Fruit fly (Drosophila melanogaster) whole organism, embryonic: Measurements from ENCODE around the gene CG14982.
A peak's percentile ranks its signal among the peaks of the same experiment; 100 is the strongest.

Source experiments
- Atf3 ChIP-seq: fragments of 200-800 bp; sonication (Bioruptor generic); optimal IDR thresholded peaks from 3 replicates; lab custom pipeline; 2016; ENCODE audit warnings: missing biosample characterization, missing genetic modification characterization
- Bgb ChIP-seq: fragments of 200-800 bp; sonication (Bioruptor generic); IDR thresholded peaks from 2 replicates; pipeline ENCODE4 v1.3.6; 2022; ENCODE audit warnings: missing biosample characterization, missing genetic modification characterization; ENCODE audit not compliant: partially characterized antibody
- Bteb2 ChIP-seq: fragments of 200-800 bp; sonication (Bioruptor generic); optimal IDR thresholded peaks from 2 replicates; lab custom pipeline; 2016; ENCODE audit warnings: missing biosample characterization, missing genetic modification characterization
- CG10462 ChIP-seq: fragments of 200-800 bp; sonication (Bioruptor generic); optimal IDR thresholded peaks from 2 replicates; lab custom pipeline; 2016; ENCODE audit warnings: missing biosample characterization, missing genetic modification characterization
- CG13123 ChIP-seq: fragments of 200-800 bp; sonication (Bioruptor generic); optimal IDR thresholded peaks from 2 replicates; lab custom pipeline; 2016; ENCODE audit warnings: missing biosample characterization, missing genetic modification characterization
- CG13424 ChIP-seq: fragments of 200-800 bp; sonication (Bioruptor generic); optimal IDR thresholded peaks from 2 replicates; lab custom pipeline; 2019; ENCODE audit warnings: missing biosample characterization, mild to moderate bottlenecking, missing genetic modification characterization, moderate library complexity
- CG14667 ChIP-seq: fragments of 200-800 bp; sonication (Bioruptor generic); IDR thresholded peaks from 2 replicates; pipeline ENCODE4 v1.3.6; 2022; ENCODE audit warnings: missing biosample characterization, missing genetic modification characterization
- CG18011 ChIP-seq: fragments of 200-800 bp; sonication (Bioruptor generic); optimal IDR thresholded peaks from 2 replicates; lab custom pipeline; 2017; ENCODE audit warnings: missing biosample characterization, missing genetic modification characterization, mild to moderate bottlenecking, moderate library complexity, missing genotype
- CG31365 ChIP-seq: fragments of 200-800 bp; sonication (Bioruptor generic); optimal IDR thresholded peaks from 2 replicates; lab custom pipeline; 2018; ENCODE audit warnings: missing biosample characterization, mild to moderate bottlenecking, missing genetic modification characterization
- CG32767 ChIP-seq: fragments of 200-800 bp; sonication (Bioruptor generic); IDR thresholded peaks from 2 replicates; pipeline ENCODE4 v1.3.6; 2022; ENCODE audit warnings: missing biosample characterization, missing genetic modification characterization
- CG34376 ChIP-seq: fragments of 200-800 bp; sonication (Bioruptor generic); optimal IDR thresholded peaks from 2 replicates; lab custom pipeline; 2018; ENCODE audit warnings: missing biosample characterization, mild to moderate bottlenecking, missing genetic modification characterization
- CG3726 ChIP-seq: fragments of 200-800 bp; sonication (Bioruptor generic); IDR thresholded peaks from 3 replicates; pipeline ENCODE4, ENCODE4 v1.3.6; 2022; ENCODE audit warnings: missing biosample characterization, missing genetic modification characterization
- CG7271 ChIP-seq: fragments of 200-800 bp; sonication (Bioruptor generic); optimal IDR thresholded peaks from 2 replicates; lab custom pipeline; 2018; ENCODE audit warnings: missing biosample characterization, mild to moderate bottlenecking, missing genetic modification characterization, moderate library complexity
- CG7987 ChIP-seq: fragments of 200-800 bp; sonication (Bioruptor generic); optimal IDR thresholded peaks from 2 replicates; lab custom pipeline; 2018; ENCODE audit warnings: missing biosample characterization, mild to moderate bottlenecking, missing genetic modification characterization, moderate library complexity
- CG9727 ChIP-seq: fragments of 200-800 bp; sonication (Bioruptor generic); optimal IDR thresholded peaks from 3 replicates; lab custom pipeline; 2017; ENCODE audit warnings: missing biosample characterization, mild to moderate bottlenecking, missing genetic modification characterization
- Dp ChIP-seq: fragments of 200-800 bp; sonication (Bioruptor generic); optimal IDR thresholded peaks from 2 replicates; lab custom pipeline; 2018; ENCODE audit warnings: missing biosample characterization, mild to moderate bottlenecking, missing genetic modification characterization, moderate library complexity
- E2f2 ChIP-seq: fragments of 200-800 bp; sonication (Bioruptor generic); IDR thresholded peaks from 2 replicates; pipeline ENCODE4 v1.3.6; 2022; ENCODE audit warnings: missing biosample characterization, missing genetic modification characterization
- Ets65A ChIP-seq: fragments of 200-800 bp; sonication (Bioruptor generic); peaks from one replicate; lab custom pipeline; 2016; ENCODE audit warnings: missing biosample characterization, missing genetic modification characterization
- Ets97D ChIP-seq: fragments of 200-800 bp; sonication (Bioruptor generic); optimal IDR thresholded peaks from 3 replicates; lab custom pipeline; 2016; ENCODE audit warnings: missing biosample characterization, missing genetic modification characterization
- Fer1 ChIP-seq: fragments of 200-800 bp; sonication (Bioruptor generic); optimal IDR thresholded peaks from 2 replicates; lab custom pipeline; 2017; ENCODE audit warnings: missing biosample characterization, mild to moderate bottlenecking, missing genetic modification characterization
- HHEX ChIP-seq: fragments of 200-800 bp; sonication (Bioruptor generic); optimal IDR thresholded peaks from 3 replicates; lab custom pipeline; 2017; ENCODE audit warnings: missing biosample characterization, mild to moderate bottlenecking, missing genetic modification characterization, missing genetic modification reagents
- Hmx ChIP-seq: fragments of 200-800 bp; sonication (Bioruptor generic); optimal IDR thresholded peaks from 2 replicates; lab custom pipeline; 2016; ENCODE audit warnings: missing biosample characterization, missing genetic modification characterization
- Jarid2 ChIP-seq: fragments of 200-800 bp; sonication (Bioruptor generic); optimal IDR thresholded peaks from 3 replicates; lab custom pipeline; 2017; ENCODE audit warnings: mild to moderate bottlenecking, missing biosample characterization, missing genetic modification reagents, missing genetic modification characterization
- Kr ChIP-seq: fragments of 200-800 bp; sonication (Bioruptor generic); optimal IDR thresholded peaks from 2 replicates; lab custom pipeline; 2017; ENCODE audit warnings: missing biosample characterization, mild to moderate bottlenecking, missing genetic modification characterization
- NfI ChIP-seq: fragments of 200-800 bp; sonication (Bioruptor generic); optimal IDR thresholded peaks from 3 replicates; lab custom pipeline; 2018; ENCODE audit warnings: missing biosample characterization, mild to moderate bottlenecking, missing genetic modification characterization, moderate library complexity
- Scr ChIP-seq: fragments of 200-800 bp; sonication (Bioruptor generic); IDR thresholded peaks from 2 replicates; pipeline ENCODE4 v1.3.6; 2022; ENCODE audit warnings: missing biosample characterization, missing genetic modification characterization; ENCODE audit not compliant: partially characterized antibody
- Trl ChIP-seq, 3 experiments: fragments of >200 bp in 2 of 3; fragments of 200-800 bp in 1 of 3; sonication (Bioruptor generic) in 1 of 3; optimal IDR thresholded peaks; 2 replicates in 1 of 3; 3 replicates in 2 of 3; lab custom pipeline; 2016 to 2017; ENCODE audit warnings: missing biosample characterization in 1 of 3, missing genetic modification characterization in 1 of 3
- ac ChIP-seq: fragments of 200-800 bp; sonication (Bioruptor generic); optimal IDR thresholded peaks from 3 replicates; lab custom pipeline; 2017; ENCODE audit warnings: missing biosample characterization, mild to moderate bottlenecking, missing genetic modification characterization
- ap ChIP-seq: fragments of 200-800 bp; sonication (Bioruptor generic); IDR thresholded peaks from 2 replicates; pipeline ENCODE4 v1.3.6; 2022; ENCODE audit warnings: missing biosample characterization, missing genetic modification characterization
- ara ChIP-seq: fragments of 200-800 bp; sonication (Bioruptor generic); IDR thresholded peaks from 2 replicates; pipeline ENCODE4 v1.3.6; 2022; ENCODE audit warnings: missing biosample characterization, missing genetic modification characterization
- ase ChIP-seq: fragments of 200-800 bp; sonication (Bioruptor generic); IDR thresholded peaks from 3 replicates; pipeline ENCODE4 v1.3.6; 2022; ENCODE audit warnings: missing biosample characterization, missing genetic modification characterization
- cas ChIP-seq: fragments of 200-800 bp; sonication (Bioruptor generic); IDR thresholded peaks from 2 replicates; pipeline ENCODE4 v1.3.6; 2022; ENCODE audit warnings: missing biosample characterization, missing genetic modification characterization
- chinmo ChIP-seq: fragments of 200-800 bp; sonication (Bioruptor generic); IDR thresholded peaks from 4 replicates; pipeline ENCODE4 v1.3.6; 2022; ENCODE audit warnings: missing biosample characterization, missing genetic modification characterization; ENCODE audit not compliant: partially characterized antibody
- exex ChIP-seq: fragments of 200-800 bp; sonication (Bioruptor generic); optimal IDR thresholded peaks from 4 replicates; lab custom pipeline; 2018; ENCODE audit warnings: missing biosample characterization, mild to moderate bottlenecking, missing genetic modification characterization, moderate library complexity
- lmd ChIP-seq: fragments of 200-800 bp; sonication (Bioruptor generic); IDR thresholded peaks from 2 replicates; pipeline ENCODE4 v1.3.6; 2022; ENCODE audit warnings: missing biosample characterization, missing genetic modification characterization
- lola ChIP-seq, 3 experiments: fragments of >200 bp in 2 of 3; fragments of 200-800 bp in 1 of 3; sonication (Bioruptor generic) in 1 of 3; optimal IDR thresholded peaks; 2 replicates each; lab custom pipeline; 2017 to 2019; ENCODE audit warnings: missing biosample characterization in 3 of 3, missing genetic modification characterization in 3 of 3, mild to moderate bottlenecking in 1 of 3, moderate library complexity in 1 of 3
- lov ChIP-seq, 2 experiments: fragments of 200-800 bp in 1 of 2; fragments of >200 bp in 1 of 2; sonication (Bioruptor generic) in 1 of 2; IDR thresholded peaks in 1 of 2; optimal IDR thresholded peaks in 1 of 2; 2 replicates in 1 of 2; 3 replicates in 1 of 2; pipeline versions ENCODE4 v1.3.6 to Lab custom; 2017 to 2022; ENCODE audit warnings: missing biosample characterization in 1 of 2, missing genetic modification characterization in 1 of 2
- mirr ChIP-seq: fragments of 200-800 bp; sonication (Bioruptor generic); optimal IDR thresholded peaks from 3 replicates; lab custom pipeline; 2018; ENCODE audit warnings: missing biosample characterization, mild to moderate bottlenecking, missing genetic modification characterization
- pb ChIP-seq: fragments of 200-800 bp; sonication (Bioruptor generic); optimal IDR thresholded peaks from 3 replicates; lab custom pipeline; 2016; ENCODE audit warnings: missing biosample characterization, missing genetic modification characterization
- pfk ChIP-seq: fragments of 200-800 bp; sonication (Bioruptor generic); optimal IDR thresholded peaks from 2 replicates; lab custom pipeline; 2018; ENCODE audit warnings: missing biosample characterization, mild to moderate bottlenecking, missing genetic modification characterization, moderate library complexity
- pzg ChIP-seq: fragments of 200-800 bp; sonication (Bioruptor generic); optimal IDR thresholded peaks from 3 replicates; lab custom pipeline; 2018; ENCODE audit warnings: missing biosample characterization, mild to moderate bottlenecking, missing genetic modification characterization, moderate library complexity
- rib ChIP-seq: fragments of 200-800 bp; sonication (Bioruptor generic); IDR thresholded peaks from 2 replicates; pipeline ENCODE4 v1.3.6; 2022; ENCODE audit warnings: missing biosample characterization, missing genetic modification characterization
- scrt ChIP-seq: fragments of 200-800 bp; sonication (Bioruptor generic); optimal IDR thresholded peaks from 2 replicates; lab custom pipeline; 2018; ENCODE audit warnings: missing biosample characterization, mild to moderate bottlenecking, missing genetic modification characterization, moderate library complexity
- slbo ChIP-seq: fragments of 200-800 bp; sonication (Bioruptor generic); IDR thresholded peaks from 2 replicates; pipeline ENCODE4 v1.3.6; 2022; ENCODE audit warnings: missing biosample characterization, missing genetic modification characterization
- slou ChIP-seq: fragments of 200-800 bp; sonication (Bioruptor generic); optimal IDR thresholded peaks from 3 replicates; lab custom pipeline; 2016; ENCODE audit warnings: missing biosample characterization, missing genetic modification characterization
- sqz ChIP-seq: fragments of 200-800 bp; sonication (Bioruptor generic); optimal IDR thresholded peaks from 3 replicates; lab custom pipeline; 2018; ENCODE audit warnings: missing biosample characterization, mild to moderate bottlenecking, missing genetic modification characterization
- tin ChIP-seq: fragments of 200-800 bp; sonication (Bioruptor generic); optimal IDR thresholded peaks from 3 replicates; lab custom pipeline; 2016; ENCODE audit warnings: missing biosample characterization, missing genetic modification characterization
- vvl ChIP-seq: fragments of 200-800 bp; sonication (Bioruptor generic); IDR thresholded peaks from 2 replicates; pipeline ENCODE4 v1.3.6; 2022; ENCODE audit warnings: missing biosample characterization, missing genetic modification characterization

Gene CG14982

dm6 chr3L:3942241-3943028 is at the start of gene CG14982, which contains the start of gene CG10863:
Gene CG14982, plus strand, starts transcription at chr3L:3942710.
Gene CG10863, minus strand, starts transcription at chr3L:3942465.
- peak; percentile 20 for TF ChIP-seq pzg (GFP tag; lab: Kevin White, UChicago)
- TF ChIP-seq Fer1 (GFP tag; lab: Kevin White, UChicago), result peak; percentile 29
- TF ChIP-seq Jarid2 (GFP tag; lab: Kevin White, UChicago), result peak; percentile 78
- no peak for TF ChIP-seq CG14667 (GFP tag; lab: Robert Waterston, UW)
- TF ChIP-seq sqz, result no peak
- no peak for TF ChIP-seq ac (GFP tag; lab: Kevin White, UChicago)
- no peak for TF ChIP-seq Bteb2 (GFP tag; lab: Kevin White, UChicago)
- TF ChIP-seq Dp (GFP tag; lab: Kevin White, UChicago), result peak; percentile 67
- TF ChIP-seq ap (GFP tag; lab: Robert Waterston, UW), result no peak
- TF ChIP-seq CG34376 (GFP tag; lab: Kevin White, UChicago), result peak; percentile 83
- TF ChIP-seq Bgb (GFP tag; lab: Robert Waterston, UW), result peak; percentile 50; the same call in 1 of the 2 replicates
- TF ChIP-seq CG3726 (GFP tag; lab: Robert Waterston, UW), result 0 out of 3 replicates have a peak, but pooled peaks have one; percentile 9
- no peak for TF ChIP-seq tin
- peak; percentile 84 for TF ChIP-seq exex (tag; lab: Kevin White, UChicago)
- TF ChIP-seq lov (optimal IDR thresholded peaks at IDR 0.05; lab: Kevin White, UChicago), result no peak
- TF ChIP-seq lov (GFP tag; IDR thresholded peaks at IDR 0.05; lab: Robert Waterston, UW), result no peak
- TF ChIP-seq mirr (GFP tag; lab: Kevin White, UChicago), result peak; percentile 29
- no peak for TF ChIP-seq CG32767 (GFP tag; lab: Robert Waterston, UW)
- no peak for TF ChIP-seq Hmx (GFP tag; lab: Kevin White, UChicago)
- TF ChIP-seq ase (GFP tag; lab: Robert Waterston, UW), result no peak
- TF ChIP-seq Atf3 (GFP tag; lab: Kevin White, UChicago), result no peak
- peak; percentile 47 for TF ChIP-seq scrt (GFP tag; lab: Kevin White, UChicago)
- TF ChIP-seq pfk (GFP tag; lab: Kevin White, UChicago), result peak; percentile 85
- no peak for TF ChIP-seq CG18011
- peak; percentile 31; the same call in 1 of the 2 replicates for TF ChIP-seq slbo (GFP tag; lab: Robert Waterston, UW)
- TF ChIP-seq pb (GFP tag; lab: Kevin White, UChicago), result no peak
- TF ChIP-seq lola (GFP tag; optimal IDR thresholded peaks at IDR 0.05; lab: Kevin White, UChicago), result no peak
- TF ChIP-seq chinmo (GFP tag; lab: Robert Waterston, UW), result peak; percentile 50; the same call in 1 of the 4 replicates
- TF ChIP-seq E2f2, result peak; percentile 25; the same call in 1 of the 2 replicates
- TF ChIP-seq rib (GFP tag; lab: Robert Waterston, UW), result no peak
- no peak for TF ChIP-seq CG13123
- TF ChIP-seq Kr (GFP tag; lab: Kevin White, UChicago), result no peak
- TF ChIP-seq lmd (GFP tag; lab: Robert Waterston, UW), result no peak
- no peak for TF ChIP-seq cas
- peak; percentile 20 for TF ChIP-seq CG7987 (GFP tag; lab: Kevin White, UChicago)
- TF ChIP-seq CG10462 (GFP tag; lab: Kevin White, UChicago), result no peak
- TF ChIP-seq CG31365 (tag; lab: Kevin White, UChicago), result no peak
- no peak for TF ChIP-seq CG9727 (GFP tag; lab: Kevin White, UChicago)
- no peak for TF ChIP-seq ara
- 0 out of 2 replicates have a peak, but pooled peaks have one; percentile 18 for TF ChIP-seq Scr (GFP tag; lab: Robert Waterston, UW)
- no peak for TF ChIP-seq vvl (GFP tag; lab: Robert Waterston, UW)
- TF ChIP-seq Ets97D, result no peak
- no peak for TF ChIP-seq HHEX
- no peak for TF ChIP-seq NfI (GFP tag; lab: Kevin White, UChicago)
- peak; percentile 52 for TF ChIP-seq Ets65A (GFP tag; lab: Kevin White, UChicago)
- no peak for TF ChIP-seq Trl (optimal IDR thresholded peaks at IDR 0.05; lab: Kevin White, UChicago)
- no peak for TF ChIP-seq Trl (GFP tag; optimal IDR thresholded peaks at IDR 0.05; lab: Kevin White, UChicago)
- no peak for TF ChIP-seq CG13424 (tag; lab: Kevin White, UChicago)
- TF ChIP-seq CG7271 (tag; lab: Kevin White, UChicago), result no peak
- TF ChIP-seq slou (GFP tag; lab: Kevin White, UChicago), result no peak
